Fruit fly (Drosophila melanogaster): ENCODE results near the gene Cbs.

The Cbs gene

dm6 chrX:21058991-21059390, 14.1 kb downstream of the Cbs start (continued):
- peak; percentile 68 for TF ChIP-seq zen (tag; optimal IDR thresholded peaks at IDR 0.05)
- TF ChIP-seq Hand (GFP tag; optimal IDR thresholded peaks at IDR 0.05), result peak; percentile 60
- TF ChIP-seq otp (GFP tag; IDR thresholded peaks at IDR 0.05), result peak; percentile 77; the same call in 2 of the 3 replicates
- TF ChIP-seq ase (GFP tag; IDR thresholded peaks at IDR 0.05), result peak; percentile 71; the same call in 2 of the 3 replicates
- peak; percentile 72 for TF ChIP-seq CG4854 (GFP tag; optimal IDR thresholded peaks at IDR 0.05)
- peak; percentile 79 for TF ChIP-seq CG34376 (GFP tag; optimal IDR thresholded peaks at IDR 0.05)
- TF ChIP-seq cato (GFP tag; optimal IDR thresholded peaks at IDR 0.05; ENCODE audit: borderline replicate concordance), result peak; percentile 75
- peak; percentile 68; the same call in 1 of the 2 replicates for TF ChIP-seq CG16779 (GFP tag; IDR thresholded peaks at IDR 0.05)
- TF ChIP-seq sr (GFP tag; IDR thresholded peaks at IDR 0.05), result no peak; the same call in 2 of the 3 replicates
- TF ChIP-seq Hmr (GFP tag; optimal IDR thresholded peaks at IDR 0.05), result peak; percentile 85
- peak; percentile 59 for TF ChIP-seq trem (tag; optimal IDR thresholded peaks at IDR 0.05)
- TF ChIP-seq sc (optimal IDR thresholded peaks at IDR 0.05), result no peak
- TF ChIP-seq sc (GFP tag; optimal IDR thresholded peaks at IDR 0.05), result peak; percentile 74
- peak; percentile 51 for TF ChIP-seq dati (GFP tag; IDR thresholded peaks at IDR 0.05)
- TF ChIP-seq CG42726 (GFP tag; IDR thresholded peaks at IDR 0.05; ENCODE audit: partially characterized antibody), result no peak
- peak; percentile 98 for TF ChIP-seq Ets65A (GFP tag)
- TF ChIP-seq Dek (tag; optimal IDR thresholded peaks at IDR 0.05), result peak; percentile 89
- peak; percentile 93 for TF ChIP-seq org-1 (GFP tag; optimal IDR thresholded peaks at IDR 0.05)
- peak; percentile 61 for TF ChIP-seq Nf-YA (GFP tag; IDR thresholded peaks at IDR 0.05)
- 0 out of 2 replicates have a peak, but pooled peaks have one; percentile 34 for TF ChIP-seq Doc2 (GFP tag; IDR thresholded peaks at IDR 0.05)
- peak; percentile 82 for TF ChIP-seq BtbVII (GFP tag; optimal IDR thresholded peaks at IDR 0.05)
- peak; percentile 78 for TF ChIP-seq kah (GFP tag; optimal IDR thresholded peaks at IDR 0.05)
- TF ChIP-seq CG11723 (GFP tag; optimal IDR thresholded peaks at IDR 0.05), result peak; percentile 87
- TF ChIP-seq Kr (GFP tag; optimal IDR thresholded peaks at IDR 0.05), result no peak
- TF ChIP-seq ttk (GFP tag; IDR thresholded peaks at IDR 0.05), result peak; percentile 86
- peak; percentile 22 for TF ChIP-seq Sry-β (GFP tag; optimal IDR thresholded peaks at IDR 0.05)
- TF ChIP-seq HLH4C (GFP tag; IDR thresholded peaks at IDR 0.05; ENCODE audit: partially characterized antibody), result no peak
- TF ChIP-seq crol (GFP tag; IDR thresholded peaks at IDR 0.05), result no peak
- TF ChIP-seq fd96Cb (tag; optimal IDR thresholded peaks at IDR 0.05), result peak; percentile 91
- TF ChIP-seq tup (GFP tag; optimal IDR thresholded peaks at IDR 0.05), result peak; percentile 79
- TF ChIP-seq Elba2 (GFP tag; optimal IDR thresholded peaks at IDR 0.05), result peak; percentile 40
- no peak for TF ChIP-seq CG6791 (GFP tag; IDR thresholded peaks at IDR 0.05; ENCODE audit: partially characterized antibody)
- peak; percentile 75 for TF ChIP-seq CG13775 (GFP tag; optimal IDR thresholded peaks at IDR 0.05)
- peak; percentile 88 for TF ChIP-seq CG33213 (GFP tag; optimal IDR thresholded peaks at IDR 0.05)
- TF ChIP-seq bigmax (GFP tag; optimal IDR thresholded peaks at IDR 0.05), result no peak
- TF ChIP-seq vnd (GFP tag; IDR thresholded peaks at IDR 0.05; ENCODE audit: partially characterized antibody), result no peak
- no peak for TF ChIP-seq Dref (GFP tag; IDR thresholded peaks at IDR 0.05)
- TF ChIP-seq stwl (tag; optimal IDR thresholded peaks at IDR 0.05), result no peak
- peak; percentile 92 for TF ChIP-seq phol (tag; optimal IDR thresholded peaks at IDR 0.05)
- TF ChIP-seq Vsx1 (GFP tag; optimal IDR thresholded peaks at IDR 0.05), result peak; percentile 56
- peak; percentile 91 for TF ChIP-seq salm (tag; optimal IDR thresholded peaks at IDR 0.05)
- peak; percentile 34 for TF ChIP-seq nom (GFP tag; optimal IDR thresholded peaks at IDR 0.05)
- peak; percentile 39 for TF ChIP-seq CG3995 (GFP tag; optimal IDR thresholded peaks at IDR 0.05)
- no peak for TF ChIP-seq zen2 (GFP tag; IDR thresholded peaks at IDR 0.05; ENCODE audit: partially characterized antibody)
- TF ChIP-seq Hr51 (GFP tag; optimal IDR thresholded peaks at IDR 0.05), result peak; percentile 87 to 95
- TF ChIP-seq E2f1 (GFP tag; IDR thresholded peaks at IDR 0.05), result peak; percentile 72
- peak; percentile 89 for TF ChIP-seq crc (GFP tag; optimal IDR thresholded peaks at IDR 0.05)
- peak; percentile 74 for TF ChIP-seq cwo (GFP tag; optimal IDR thresholded peaks at IDR 0.05)

Data from whole organism, embryonic.